Worm (Caenorhabditis elegans) whole organism, L1 larva: ENCODE results near the gene zig-10.

Experiments
- C16A3.4 ChIP-seq: fragments of 150-350 bp; optimal IDR thresholded peaks from 2 replicates; lab custom pipeline; 2014; ENCODE audit warnings: missing biosample characterization, missing genetic modification characterization
- F16B12.6 ChIP-seq: fragments of 150-350 bp; optimal IDR thresholded peaks from 2 replicates; lab custom pipeline; 2014; ENCODE audit warnings: missing biosample characterization, missing genetic modification characterization
- aha-1 ChIP-seq: fragments of 150-350 bp; optimal IDR thresholded peaks from 2 replicates; lab custom pipeline; 2014; ENCODE audit warnings: missing biosample characterization, missing genetic modification characterization
- alr-1 ChIP-seq: fragments of 200-800 bp; sonication (Bioruptor generic); optimal IDR thresholded peaks from 2 replicates; lab custom pipeline; 2018; ENCODE audit warnings: borderline replicate concordance, mild to moderate bottlenecking, missing genetic modification characterization, missing compliant biosample characterization
- aly-2 ChIP-seq: fragments of 150-350 bp; optimal IDR thresholded peaks from 2 replicates; lab custom pipeline; 2014; ENCODE audit warnings: missing biosample characterization, missing genetic modification characterization
- ama-1 ChIP-seq: fragments of 150-350 bp; optimal IDR thresholded peaks from 2 replicates; lab custom pipeline; 2014
- blmp-1 ChIP-seq: fragments of 150-350 bp; optimal IDR thresholded peaks from 2 replicates; lab custom pipeline; 2014; ENCODE audit warnings: missing biosample characterization, missing genetic modification characterization
- ceh-63 ChIP-seq: fragments of 200-800 bp; sonication (Bioruptor generic); optimal IDR thresholded peaks from 2 replicates; lab custom pipeline; 2018; ENCODE audit warnings: mild to moderate bottlenecking, missing genetic modification characterization, missing compliant biosample characterization
- ceh-82 ChIP-seq, 3 experiments: fragments of 150-350 bp in 1 of 3; sonication (generic microtip) in 2 of 3; optimal IDR thresholded peaks; 2 replicates each; lab custom pipeline; 2014 to 2017; ENCODE audit warnings: missing biosample characterization in 3 of 3, missing genetic modification characterization in 3 of 3
- ceh-88 ChIP-seq: fragments of 200-800 bp; sonication (Bioruptor generic); IDR thresholded peaks from 2 replicates; pipeline ENCODE4 v1.3.6; 2022; ENCODE audit warnings: missing genetic modification characterization, missing compliant biosample characterization
- efl-3 ChIP-seq: fragments of 200-800 bp; sonication (Bioruptor generic); optimal IDR thresholded peaks from 2 replicates; lab custom pipeline; 2018; ENCODE audit warnings: mild to moderate bottlenecking, missing genetic modification characterization, missing compliant biosample characterization
- egl-13 ChIP-seq: sonication (generic microtip); optimal IDR thresholded peaks from 2 replicates; lab custom pipeline; 2016; ENCODE audit warnings: missing genotype, missing genetic modification reagents, missing genetic modification characterization, missing compliant biosample characterization
- egl-27 ChIP-seq, 2 experiments: fragments of 150-350 bp in 1 of 2; sonication (generic microtip); optimal IDR thresholded peaks; 3 replicates each; lab custom pipeline; 2017 to 2018; ENCODE audit warnings: missing biosample characterization in 2 of 2, missing genetic modification characterization in 2 of 2, missing genetic modification reagents in 2 of 2
- elt-2 ChIP-seq: sonication (generic microtip); optimal IDR thresholded peaks from 2 replicates; lab custom pipeline; 2016; ENCODE audit warnings: missing genetic modification characterization, mild to moderate bottlenecking, inconsistent platforms, missing compliant biosample characterization, missing genetic modification reagents
- fkh-10 ChIP-seq: sonication (generic microtip); optimal IDR thresholded peaks from 2 replicates; lab custom pipeline; 2017; ENCODE audit warnings: missing biosample characterization, missing genetic modification reagents, missing genetic modification characterization
- fos-1 ChIP-seq: fragments of 150-350 bp; optimal IDR thresholded peaks from 2 replicates; lab custom pipeline; 2014; ENCODE audit warnings: missing biosample characterization, missing genetic modification characterization
- grh-1 ChIP-seq: fragments of 200-800 bp; sonication (Bioruptor generic); IDR thresholded peaks from 2 replicates; pipeline ENCODE4 v1.3.6; 2022; ENCODE audit warnings: missing genetic modification reagents, missing genetic modification characterization, missing compliant biosample characterization
- hpl-2 ChIP-seq: fragments of 150-350 bp; optimal IDR thresholded peaks from 2 replicates; lab custom pipeline; 2014; ENCODE audit warnings: missing biosample characterization, missing genetic modification reagents, missing genetic modification characterization
- isw-1 ChIP-seq: fragments of 200-800 bp; sonication (Bioruptor generic); IDR thresholded peaks from 2 replicates; pipeline ENCODE4 v1.3.6; 2022; ENCODE audit warnings: missing genetic modification characterization, missing compliant biosample characterization
- jun-1 ChIP-seq: fragments of 150-350 bp; optimal IDR thresholded peaks from 2 replicates; lab custom pipeline; 2014; ENCODE audit warnings: missing biosample characterization, missing genetic modification reagents, missing genetic modification characterization
- lin-14 ChIP-seq: fragments of 200-800 bp; sonication (Bioruptor generic); optimal IDR thresholded peaks from 2 replicates; lab custom pipeline; 2018; ENCODE audit warnings: mild to moderate bottlenecking, missing genetic modification characterization, moderate library complexity, missing compliant biosample characterization
- lin-15B ChIP-seq: fragments of 150-350 bp; sonication (generic microtip); optimal IDR thresholded peaks from 3 replicates; lab custom pipeline; 2014; ENCODE audit warnings: missing biosample characterization, missing genetic modification characterization
- lsy-2 ChIP-seq, 2 experiments: fragments of 150-350 bp; optimal IDR thresholded peaks; 2 replicates each; lab custom pipeline; 2014; ENCODE audit warnings: missing biosample characterization in 2 of 2, missing genetic modification characterization in 2 of 2
- mab-9 ChIP-seq: fragments of 200-800 bp; sonication (Bioruptor generic); IDR thresholded peaks from 2 replicates; pipeline ENCODE4 v1.3.6; 2022; ENCODE audit warnings: missing genetic modification reagents, missing genetic modification characterization, missing compliant biosample characterization
- mdl-1 ChIP-seq, 2 experiments: fragments of 150-350 bp; optimal IDR thresholded peaks; 2 replicates each; lab custom pipeline; 2014 to 2017; ENCODE audit warnings: missing biosample characterization in 2 of 2, missing genetic modification characterization in 2 of 2, inconsistent platforms in 1 of 2
- mef-2 ChIP-seq: fragments of 150-350 bp; optimal IDR thresholded peaks from 2 replicates; lab custom pipeline; 2014; ENCODE audit warnings: missing biosample characterization, missing genetic modification characterization
- mep-1 ChIP-seq: fragments of 150-350 bp; optimal IDR thresholded peaks from 2 replicates; lab custom pipeline; 2014; ENCODE audit warnings: missing biosample characterization, missing genetic modification characterization
- nhr-20 ChIP-seq: sonication (generic microtip); optimal IDR thresholded peaks from 2 replicates; lab custom pipeline; 2016; ENCODE audit warnings: mild to moderate bottlenecking, missing genetic modification characterization, missing compliant biosample characterization
- nhr-237 ChIP-seq: fragments of 150-350 bp; optimal IDR thresholded peaks from 2 replicates; lab custom pipeline; 2014; ENCODE audit warnings: missing biosample characterization, missing genetic modification characterization
- nhr-28 ChIP-seq: fragments of 150-350 bp; optimal IDR thresholded peaks from 2 replicates; lab custom pipeline; 2014; ENCODE audit warnings: missing biosample characterization, missing genetic modification characterization
- nhr-47 ChIP-seq: sonication (generic microtip); optimal IDR thresholded peaks from 2 replicates; lab custom pipeline; 2016; ENCODE audit warnings: mild to moderate bottlenecking, missing genetic modification characterization, moderate library complexity, missing compliant biosample characterization
- nhr-71 ChIP-seq: sonication (generic microtip); optimal IDR thresholded peaks from 2 replicates; lab custom pipeline; 2016; ENCODE audit warnings: mild to moderate bottlenecking, missing genetic modification characterization, moderate library complexity, missing compliant biosample characterization
- nhr-76 ChIP-seq: sonication (generic microtip); optimal IDR thresholded peaks from 2 replicates; lab custom pipeline; 2017; ENCODE audit warnings: missing biosample characterization, missing genetic modification characterization
- nhr-90 ChIP-seq: sonication (generic microtip); optimal IDR thresholded peaks from 2 replicates; lab custom pipeline; 2016; ENCODE audit warnings: mild to moderate bottlenecking, missing genetic modification characterization, missing compliant biosample characterization; ENCODE audit not compliant: poor library complexity
- pax-3 ChIP-seq: fragments of 200-800 bp; sonication (Bioruptor generic); optimal IDR thresholded peaks from 2 replicates; lab custom pipeline; 2018; ENCODE audit warnings: mild to moderate bottlenecking, missing genetic modification characterization, moderate library complexity, missing compliant biosample characterization
- rnt-1 ChIP-seq: sonication (generic microtip); optimal IDR thresholded peaks from 2 replicates; lab custom pipeline; 2016; ENCODE audit warnings: mild to moderate bottlenecking, missing genetic modification characterization, moderate library complexity, missing compliant biosample characterization
- skn-1 ChIP-seq: fragments of 150-350 bp; optimal IDR thresholded peaks from 2 replicates; lab custom pipeline; 2014; ENCODE audit warnings: missing biosample characterization, missing genetic modification characterization
- snpc-4 ChIP-seq: fragments of 150-350 bp; optimal IDR thresholded peaks from 2 replicates; lab custom pipeline; 2014; ENCODE audit warnings: missing biosample characterization, missing genetic modification characterization
- sox-4 ChIP-seq: sonication (generic microtip); optimal IDR thresholded peaks from 2 replicates; lab custom pipeline; 2016; ENCODE audit warnings: missing genetic modification characterization, missing compliant biosample characterization
- sptf-1 ChIP-seq: fragments of 150-350 bp; optimal IDR thresholded peaks from 2 replicates; lab custom pipeline; 2014; ENCODE audit warnings: missing biosample characterization, missing genetic modification characterization
- unc-98 ChIP-seq: fragments of 200-800 bp; sonication (Bioruptor generic); IDR thresholded peaks from 2 replicates; pipeline ENCODE4 v1.3.6; 2022; ENCODE audit warnings: missing genetic modification characterization, missing compliant biosample characterization
- vab-15 ChIP-seq: sonication (generic microtip); optimal IDR thresholded peaks from 2 replicates; lab custom pipeline; 2017; ENCODE audit warnings: missing genotype, mild to moderate bottlenecking, missing genetic modification characterization, missing compliant biosample characterization
- xbp-1 ChIP-seq: sonication (generic microtip); optimal IDR thresholded peaks from 2 replicates; lab custom pipeline; 2016; ENCODE audit warnings: missing genetic modification characterization, missing compliant biosample characterization
- zag-1 ChIP-seq: fragments of 150-350 bp; optimal IDR thresholded peaks from 2 replicates; lab custom pipeline; 2014; ENCODE audit warnings: missing biosample characterization, missing genetic modification characterization
- zip-4 ChIP-seq: fragments of 200-800 bp; sonication (Bioruptor generic); optimal IDR thresholded peaks from 2 replicates; lab custom pipeline; 2018; ENCODE audit warnings: mild to moderate bottlenecking, missing genetic modification characterization, moderate library complexity, missing compliant biosample characterization
- ztf-11 ChIP-seq, 2 experiments: sonication (generic microtip); optimal IDR thresholded peaks; 2 replicates each; lab custom pipeline; 2016 to 2017; ENCODE audit warnings: missing genetic modification characterization in 2 of 2, missing biosample characterization in 1 of 2, missing compliant biosample characterization in 1 of 2

zig-10 gene

DNA sequence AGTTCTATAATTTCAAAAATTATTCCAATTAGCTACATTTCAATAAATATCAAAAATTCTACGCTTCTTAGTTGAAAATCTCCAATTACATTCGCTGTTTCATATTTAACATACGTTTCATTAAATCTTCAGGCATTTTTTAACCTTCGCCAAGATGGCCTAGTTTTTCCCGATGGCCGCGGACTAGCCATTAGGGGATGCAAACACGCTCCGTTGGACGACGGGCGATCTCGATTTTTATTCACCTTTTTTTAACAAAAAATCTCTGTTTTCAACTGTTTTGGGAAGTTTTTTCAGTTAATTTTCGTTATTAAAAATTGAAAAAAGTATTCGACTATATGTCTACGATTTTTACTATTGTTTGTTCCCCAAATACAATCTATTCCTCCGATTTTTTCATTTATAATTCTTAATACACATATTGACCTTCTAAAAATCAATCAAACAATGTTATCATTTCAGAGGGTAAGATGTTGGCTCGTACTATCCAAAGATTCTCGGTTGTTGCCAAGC is 15.3 kb upstream of the zig-10 start, which contains the start of gene F58F12.1 (continued):
- TF ChIP-seq nhr-90 (tag; lab: Kevin White, UChicago) (peak; percentile 51), mep-1 (tag; lab: Kevin White, UChicago) (peak; percentile 81), skn-1 (tag; lab: Kevin White, UChicago) (no peak), mdl-1 (tag; optimal IDR thresholded peaks at IDR 0.05; lab: Kevin White, UChicago) (peak in 1 of 2 experiments; percentile 27), nhr-47 (tag; lab: Kevin White, UChicago) (peak; percentile 72), ceh-82 (tag; optimal IDR thresholded peaks at IDR 0.05; lab: Kevin White, UChicago) (peak in 2 of 3 experiments; percentile 39 to 70), lin-14 (GFP tag; lab: Kevin White, UChicago) (peak; percentile 73), ceh-88 (GFP tag; lab: Robert Waterston, UW) (no peak), mef-2 (no peak), isw-1 (GFP tag; lab: Robert Waterston, UW) (peak; percentile 70), C16A3.4 (tag; lab: Kevin White, UChicago) (peak; percentile 78), mab-9 (no peak), grh-1 (no peak), snpc-4 (tag; lab: Kevin White, UChicago) (peak; percentile 64), ztf-11 (tag; optimal IDR thresholded peaks at IDR 0.05; lab: Kevin White, UChicago) (peak in 1 of 2 experiments; percentile 51), aha-1 (tag; lab: Kevin White, UChicago) (no peak), ceh-63 (no peak), egl-27 (tag; optimal IDR thresholded peaks at IDR 0.05; lab: Kevin White, UChicago) (no peak), nhr-71 (peak; percentile 72), elt-2 (no peak), alr-1 (tag; lab: Kevin White, UChicago) (no peak), unc-98 (GFP tag; lab: Robert Waterston, UW) (peak; percentile 56), nhr-28 (tag; lab: Kevin White, UChicago) (no peak), efl-3 (GFP tag; lab: Kevin White, UChicago) (no peak), fkh-10 (no peak), aly-2 (tag; lab: Kevin White, UChicago) (no peak), blmp-1 (peak; percentile 75), zip-4 (GFP tag; lab: Kevin White, UChicago) (no peak), xbp-1 (tag; lab: Kevin White, UChicago) (peak; percentile 75), F16B12.6 (tag; lab: Kevin White, UChicago) (peak; percentile 22), pax-3 (tag; lab: Kevin White, UChicago) (peak; percentile 38)

ce11 chrII:6386467-6386866 is 12.0 kb upstream of the zig-10 start, which contains the start of gene F58F12.4:
F58F12.4 (plus strand) TSS chrII:6386767.
- TF ChIP-seq nhr-237 (tag; lab: Kevin White, UChicago) = no peak
- TF ChIP-seq hpl-2 (GFP tag; lab: Kevin White, UChicago) = no peak
- TF ChIP-seq mdl-1 (tag; optimal IDR thresholded peaks at IDR 0.05; lab: Kevin White, UChicago) = no peak
- no peak for TF ChIP-seq isw-1 (GFP tag; lab: Robert Waterston, UW)
- no peak for TF ChIP-seq vab-15 (tag; lab: Kevin White, UChicago)
- no peak for TF ChIP-seq jun-1 (tag; lab: Kevin White, UChicago)
- no peak for TF ChIP-seq ama-1 (lab: Kevin White, UChicago)
- no peak for TF ChIP-seq nhr-20 (tag; lab: Kevin White, UChicago)
- TF ChIP-seq rnt-1 (tag; lab: Kevin White, UChicago) = no peak
- no peak for TF ChIP-seq blmp-1
- TF ChIP-seq fos-1 (tag; lab: Kevin White, UChicago) = no peak
- no peak for TF ChIP-seq egl-13 (tag; lab: Kevin White, UChicago)
- no peak for TF ChIP-seq zag-1 (tag; lab: Kevin White, UChicago)
- TF ChIP-seq mab-9 = no peak
- no peak for TF ChIP-seq nhr-76 (tag; lab: Kevin White, UChicago)
- TF ChIP-seq lsy-2 (tag; optimal IDR thresholded peaks at IDR 0.05; lab: Kevin White, UChicago) = no peak
- no peak for TF ChIP-seq sptf-1 (tag; lab: Kevin White, UChicago)
- TF ChIP-seq sox-4 (tag; lab: Kevin White, UChicago) = no peak
- no peak for TF ChIP-seq lin-15B (tag; lab: Kevin White, UChicago)
